Worm (Caenorhabditis elegans) whole organism, L3 larva: Measurements from ENCODE around the gene sams-5.
A peak's percentile ranks its signal among the peaks of the same experiment; 100 is the strongest.

Experiments used
- R02D3.7 ChIP-seq: fragments of 150-350 bp; optimal IDR thresholded peaks from 2 replicates; lab custom pipeline; 2014; ENCODE audit warnings: missing biosample characterization, missing genetic modification characterization
- aly-2 ChIP-seq: fragments of 150-350 bp; optimal IDR thresholded peaks from 2 replicates; lab custom pipeline; 2014; ENCODE audit warnings: missing biosample characterization, missing genetic modification characterization
- ama-1 ChIP-seq: fragments of 150-350 bp; optimal IDR thresholded peaks from 2 replicates; lab custom pipeline; 2018
- ceh-16 ChIP-seq: sonication (generic microtip); optimal IDR thresholded peaks from 2 replicates; lab custom pipeline; 2017; ENCODE audit warnings: missing biosample characterization, missing genetic modification characterization
- ceh-28 ChIP-seq: fragments of 150-350 bp; optimal IDR thresholded peaks from 2 replicates; lab custom pipeline; 2014; ENCODE audit warnings: missing biosample characterization, missing genetic modification reagents, missing genetic modification characterization
- elt-1 ChIP-seq: fragments of 150-350 bp; optimal IDR thresholded peaks from 2 replicates; lab custom pipeline; 2014; ENCODE audit warnings: missing biosample characterization, missing genetic modification characterization
- elt-2 ChIP-seq: sonication (generic microtip); optimal IDR thresholded peaks from 2 replicates; lab custom pipeline; 2016; ENCODE audit warnings: missing genetic modification reagents, mild to moderate bottlenecking, missing genetic modification characterization, missing compliant biosample characterization
- elt-3 ChIP-seq, 3 experiments: fragments of 150-350 bp in 1 of 3; sonication (generic microtip) in 2 of 3; optimal IDR thresholded peaks; 2 replicates in 2 of 3; 4 replicates in 1 of 3; lab custom pipeline; 2014 to 2017; ENCODE audit warnings: missing biosample characterization in 3 of 3, missing genetic modification characterization in 3 of 3
- eor-1 ChIP-seq, 2 experiments: fragments of 150-350 bp; optimal IDR thresholded peaks; 2 replicates each; lab custom pipeline; 2014 to 2018; ENCODE audit warnings: missing biosample characterization in 2 of 2, missing genetic modification characterization in 2 of 2
- fkh-10 ChIP-seq: sonication (generic microtip); optimal IDR thresholded peaks from 2 replicates; lab custom pipeline; 2017; ENCODE audit warnings: missing biosample characterization, missing genetic modification reagents, missing genetic modification characterization
- hmg-11 ChIP-seq: sonication (generic microtip); optimal IDR thresholded peaks from 2 replicates; lab custom pipeline; 2016; ENCODE audit warnings: missing genetic modification characterization, missing compliant biosample characterization
- lin-15B ChIP-seq: fragments of 150-350 bp; optimal IDR thresholded peaks from 2 replicates; lab custom pipeline; 2014; ENCODE audit warnings: missing biosample characterization, missing genetic modification characterization
- mdl-1 ChIP-seq: fragments of 150-350 bp; optimal IDR thresholded peaks from 2 replicates; lab custom pipeline; 2014; ENCODE audit warnings: missing biosample characterization, missing genetic modification characterization
- mml-1 ChIP-seq: fragments of 150-350 bp; sonication (generic microtip); optimal IDR thresholded peaks from 3 replicates; lab custom pipeline; 2014; ENCODE audit warnings: missing biosample characterization, missing genetic modification characterization
- nfya-1 ChIP-seq: sonication (generic microtip); optimal IDR thresholded peaks from 2 replicates; lab custom pipeline; 2017; ENCODE audit warnings: missing genetic modification characterization, mild to moderate bottlenecking, missing compliant biosample characterization, antibody characterized with exemption, moderate library complexity; ENCODE audit not compliant: insufficient read depth
- nhr-11 ChIP-seq: fragments of 150-350 bp; optimal IDR thresholded peaks from 2 replicates; lab custom pipeline; 2014; ENCODE audit warnings: missing biosample characterization, missing genetic modification characterization
- nhr-12 ChIP-seq: fragments of 150-350 bp; optimal IDR thresholded peaks from 2 replicates; lab custom pipeline; 2014; ENCODE audit warnings: missing biosample characterization, missing genetic modification characterization
- nhr-23 ChIP-seq: fragments of 150-350 bp; optimal IDR thresholded peaks from 2 replicates; lab custom pipeline; 2014; ENCODE audit warnings: missing biosample characterization, missing genetic modification reagents, missing genetic modification characterization
- nhr-25 ChIP-seq: sonication (generic microtip); optimal IDR thresholded peaks from 2 replicates; lab custom pipeline; 2017; ENCODE audit warnings: missing biosample characterization, missing genetic modification characterization
- nhr-28 ChIP-seq: fragments of 150-350 bp; optimal IDR thresholded peaks from 2 replicates; lab custom pipeline; 2014; ENCODE audit warnings: missing biosample characterization, missing genetic modification characterization
- nhr-43 ChIP-seq: sonication (generic microtip); optimal IDR thresholded peaks from 2 replicates; lab custom pipeline; 2016; ENCODE audit warnings: mild to moderate bottlenecking, missing genetic modification characterization, missing compliant biosample characterization; ENCODE audit not compliant: poor library complexity, severe bottlenecking
- nhr-67 ChIP-seq: fragments of 150-350 bp; optimal IDR thresholded peaks from 2 replicates; lab custom pipeline; 2014; ENCODE audit warnings: missing biosample characterization, missing genetic modification characterization
- nhr-77 ChIP-seq: fragments of 150-350 bp; optimal IDR thresholded peaks from 2 replicates; lab custom pipeline; 2014; ENCODE audit warnings: missing biosample characterization, missing genetic modification characterization
- pha-4 ChIP-seq: fragments of 150-350 bp; optimal IDR thresholded peaks from 2 replicates; lab custom pipeline; 2014; ENCODE audit warnings: missing biosample characterization, missing genetic modification reagents, missing genetic modification characterization
- pqm-1 ChIP-seq: fragments of 150-350 bp; optimal IDR thresholded peaks from 2 replicates; lab custom pipeline; 2017; ENCODE audit warnings: missing biosample characterization, missing genetic modification characterization, inconsistent platforms
- sea-2 ChIP-seq: fragments of 150-350 bp; sonication (generic microtip); optimal IDR thresholded peaks from 4 replicates; lab custom pipeline; 2014; ENCODE audit warnings: missing biosample characterization, missing genetic modification reagents, missing genetic modification characterization
- skn-1 ChIP-seq: fragments of 150-350 bp; optimal IDR thresholded peaks from 2 replicates; lab custom pipeline; 2014; ENCODE audit warnings: missing biosample characterization, missing genetic modification characterization
- snpc-4 ChIP-seq: fragments of 150-350 bp; optimal IDR thresholded peaks from 2 replicates; lab custom pipeline; 2014; ENCODE audit warnings: missing biosample characterization, missing genetic modification characterization
- tbx-2 ChIP-seq: sonication (generic microtip); optimal IDR thresholded peaks from 2 replicates; lab custom pipeline; 2016; ENCODE audit warnings: mild to moderate bottlenecking, missing genetic modification characterization, missing compliant biosample characterization
- unc-62 ChIP-seq: fragments of 150-350 bp; sonication (generic microtip); optimal IDR thresholded peaks from 4 replicates; lab custom pipeline; 2014; ENCODE audit warnings: missing biosample characterization, missing genetic modification reagents, missing genetic modification characterization
- zag-1 ChIP-seq: fragments of 150-350 bp; optimal IDR thresholded peaks from 2 replicates; lab custom pipeline; 2014; ENCODE audit warnings: missing biosample characterization, missing genetic modification characterization
- ztf-11 ChIP-seq: fragments of 150-350 bp; optimal IDR thresholded peaks from 2 replicates; lab custom pipeline; 2014; ENCODE audit warnings: missing biosample characterization, missing genetic modification characterization
- ztf-4 ChIP-seq: fragments of 150-350 bp; optimal IDR thresholded peaks from 2 replicates; lab custom pipeline; 2014; ENCODE audit warnings: missing biosample characterization, missing genetic modification characterization

Gene sams-5

DNA sequence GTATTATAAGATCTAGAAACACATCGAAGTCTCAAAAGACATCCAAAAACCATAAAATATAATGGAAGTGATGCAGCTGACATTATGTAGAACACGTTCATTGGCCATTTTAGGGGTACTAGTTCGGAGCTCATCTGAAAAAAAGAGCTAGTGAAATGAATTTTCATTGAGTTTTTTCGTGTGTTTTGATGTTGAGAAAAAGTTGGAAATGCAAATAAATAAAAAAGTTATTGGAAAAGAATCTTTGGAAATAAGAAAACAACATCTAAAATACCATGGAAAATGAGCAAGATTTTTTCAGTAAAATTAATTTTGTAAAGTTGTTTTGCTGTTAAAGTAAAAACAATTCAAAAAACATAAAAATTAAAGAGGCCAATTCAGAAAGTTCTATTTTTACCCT is 11.4 kb upstream of the sams-5 start, which contains the start of gene srv-24:
Gene srv-24 (minus strand): TSS at position 101 of the 400 bp plus-strand sequence.
- TF ChIP-seq elt-1 (no peak), hmg-11 (no peak), elt-3 (tag; optimal IDR thresholded peaks at IDR 0.05; lab: Kevin White, UChicago) (no peak), nhr-12 (tag; lab: Kevin White, UChicago) (no peak), snpc-4 (no peak), ztf-4 (tag; lab: Kevin White, UChicago) (no peak), R02D3.7 (no peak)

DNA sequence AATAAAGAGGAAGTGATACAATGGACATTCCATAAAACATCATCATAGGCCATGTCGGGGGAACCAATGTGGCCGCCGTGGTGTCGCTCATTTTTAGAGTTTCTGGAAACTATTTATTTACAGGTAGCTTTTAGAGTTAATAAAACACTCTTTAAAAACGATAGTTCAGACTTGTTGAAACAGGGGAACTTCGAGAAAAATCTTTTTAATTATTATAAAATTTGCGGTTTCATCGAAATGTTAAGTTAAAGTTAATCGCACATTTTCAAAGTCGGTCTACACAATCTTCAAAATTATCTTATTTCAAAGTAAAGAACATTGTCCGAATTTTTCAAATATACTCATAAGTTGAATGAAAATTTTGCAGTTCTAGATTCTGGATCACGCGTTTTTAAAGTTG is 5.0 kb upstream of the sams-5 start, which contains the start of gene ops-1:
Gene ops-1 (minus strand): TSS at position 101 of the 400 bp plus-strand sequence.
- no peak for TF ChIP-seq unc-62 (GFP tag; lab: Kevin White, UChicago)
- TF ChIP-seq ztf-4 (tag; lab: Kevin White, UChicago): no peak
- no peak for TF ChIP-seq nhr-25
- TF ChIP-seq nfya-1: no peak
- TF ChIP-seq sea-2: no peak
- no peak for TF ChIP-seq eor-1 (tag; optimal IDR thresholded peaks at IDR 0.05; lab: Kevin White, UChicago)
- no peak for TF ChIP-seq R02D3.7
- no peak for TF ChIP-seq ceh-28 (tag; lab: Kevin White, UChicago)
- no peak for TF ChIP-seq nhr-28 (tag; lab: Kevin White, UChicago)
- TF ChIP-seq fkh-10 (GFP tag; lab: Kevin White, UChicago): no peak
- no peak for TF ChIP-seq lin-15B (tag; lab: Kevin White, UChicago)
- no peak for TF ChIP-seq pqm-1 (tag; lab: Kevin White, UChicago)
- no peak for TF ChIP-seq ama-1 (lab: Kevin White, UChicago)
- TF ChIP-seq nhr-43 (tag; lab: Kevin White, UChicago): no peak
- no peak for TF ChIP-seq zag-1 (tag; lab: Kevin White, UChicago)

DNA sequence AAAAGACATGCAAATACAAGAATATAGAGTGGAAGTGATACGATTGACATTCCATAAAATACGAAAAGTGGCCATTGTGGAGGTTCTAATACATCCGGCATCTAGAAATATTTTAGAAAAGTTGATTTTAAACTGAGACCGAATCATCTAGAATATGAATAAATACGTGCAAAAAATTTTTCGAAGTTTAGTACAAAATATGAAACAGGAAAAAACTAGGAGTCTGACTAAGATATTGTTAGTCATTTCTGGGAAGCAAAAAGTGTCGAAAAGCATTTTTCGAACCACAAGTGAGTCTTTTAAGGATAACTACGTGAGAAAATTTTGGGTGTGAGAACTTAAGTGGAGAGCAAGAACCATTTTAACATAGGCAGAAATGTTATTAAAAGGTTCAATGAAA is 2.8 kb upstream of the sams-5 start, which contains the start of gene srv-32:
Gene srv-32 (minus strand): TSS at position 101 of the 400 bp plus-strand sequence.
- TF ChIP-seq tbx-2 (tag; lab: Kevin White, UChicago): no peak
- no peak for TF ChIP-seq ceh-28 (tag; lab: Kevin White, UChicago)
- no peak for TF ChIP-seq nhr-43 (tag; lab: Kevin White, UChicago)
- TF ChIP-seq nhr-25: no peak
- no peak for TF ChIP-seq pha-4
- TF ChIP-seq nhr-11 (tag; lab: Kevin White, UChicago): no peak
- TF ChIP-seq mml-1 (tag; lab: Kevin White, UChicago): no peak
- no peak for TF ChIP-seq ztf-4 (tag; lab: Kevin White, UChicago)
- no peak for TF ChIP-seq eor-1 (tag; optimal IDR thresholded peaks at IDR 0.05; lab: Kevin White, UChicago)
- TF ChIP-seq, all 47 proteins: peak for 0

DNA sequence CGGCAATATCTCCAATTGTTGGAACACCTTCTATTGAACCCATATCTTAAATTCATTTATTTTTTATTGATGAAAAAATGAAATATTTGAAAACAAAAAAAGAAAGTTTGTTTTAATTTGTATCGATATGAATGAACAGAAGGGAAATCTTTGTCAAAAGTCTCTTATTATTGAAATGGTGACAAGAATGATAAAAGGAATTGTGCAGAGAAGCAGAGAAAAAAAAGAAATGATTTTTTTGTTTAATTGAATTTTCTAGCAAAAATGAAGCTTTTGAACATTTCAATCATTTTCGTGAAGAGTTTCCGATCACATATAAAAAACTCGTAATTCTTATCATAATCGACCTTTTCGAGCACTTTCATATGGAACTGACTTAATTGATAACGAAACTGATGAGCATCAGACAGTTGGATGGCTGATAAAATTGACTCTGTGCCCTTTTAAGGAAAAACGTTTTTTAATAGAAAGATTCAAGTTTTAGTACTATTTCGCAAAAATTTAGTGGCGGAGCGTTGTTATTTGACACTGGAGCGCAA is 3.6 kb downstream of the sams-5 start, which contains the start of the genes aat-4 and T13A10.1:
Gene aat-4 (minus strand): TSS at position 51 of the 539 bp plus-strand sequence.
Gene T13A10.1 (plus strand): TSS at position 411 of the 539 bp plus-strand sequence.
- TF ChIP-seq nhr-11 (tag; lab: Kevin White, UChicago): no peak
- TF ChIP-seq ceh-16 (tag; lab: Kevin White, UChicago): no peak
- TF ChIP-seq snpc-4: no peak
- TF ChIP-seq nhr-67 (tag; lab: Kevin White, UChicago): no peak
- TF ChIP-seq elt-2 (tag; lab: Kevin White, UChicago): peak; percentile 85
- no peak for TF ChIP-seq aly-2 (tag; lab: Kevin White, UChicago)
- peak; percentile 60 for TF ChIP-seq pqm-1 (tag; lab: Kevin White, UChicago)
- TF ChIP-seq tbx-2 (tag; lab: Kevin White, UChicago): no peak

DNA sequence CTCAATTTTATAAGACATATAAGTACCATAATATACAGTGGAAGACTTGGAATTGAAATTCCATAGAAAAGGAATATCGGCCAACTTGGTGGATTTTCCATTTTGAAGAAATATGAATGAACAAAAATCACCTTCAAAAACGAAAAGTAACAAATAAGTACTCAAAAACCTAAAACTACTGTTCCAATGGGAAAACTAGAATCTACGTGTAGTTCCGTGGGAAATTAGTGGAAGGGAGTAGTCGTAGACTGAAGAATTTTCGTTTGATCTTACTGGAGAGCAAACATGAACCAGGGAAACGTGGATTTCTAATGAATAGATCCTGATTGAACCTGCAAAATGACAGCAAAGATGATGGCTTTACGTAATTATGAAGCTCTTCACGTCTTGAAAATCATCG is 7.4 kb downstream of the sams-5 start, which contains the start of gene srv-31:
Gene srv-31 (minus strand): TSS at position 101 of the 400 bp plus-strand sequence.
- TF ChIP-seq nhr-77 (tag; lab: Kevin White, UChicago): no peak
- no peak for TF ChIP-seq nhr-23 (tag; lab: Kevin White, UChicago)
- no peak for TF ChIP-seq mdl-1 (tag; lab: Kevin White, UChicago)
- no peak for TF ChIP-seq ceh-16 (tag; lab: Kevin White, UChicago)
- no peak for TF ChIP-seq hmg-11
- no peak for TF ChIP-seq ztf-11 (tag; lab: Kevin White, UChicago)
- no peak for TF ChIP-seq mml-1 (tag; lab: Kevin White, UChicago)
- no peak for TF ChIP-seq skn-1 (tag; lab: Kevin White, UChicago)
